Fruit fly (Drosophila melanogaster): ENCODE data around the gene CG42353.

- TF ChIP-seq Hr51 (GFP tag; optimal IDR thresholded peaks at IDR 0.05), result peak in 1 of 2 experiments; percentile 78
- TF ChIP-seq peb (GFP tag; IDR thresholded peaks at IDR 0.05), result no peak
- peak; percentile 44 for TF ChIP-seq Chrac-16 (GFP tag; optimal IDR thresholded peaks at IDR 0.05)
- TF ChIP-seq phol (tag; optimal IDR thresholded peaks at IDR 0.05), result peak; percentile 84
- no peak for TF ChIP-seq gce (GFP tag; IDR thresholded peaks at IDR 0.05)
- peak; percentile 22 for TF ChIP-seq CG8290 (GFP tag; optimal IDR thresholded peaks at IDR 0.05)
- TF ChIP-seq CG8290 (tag; optimal IDR thresholded peaks at IDR 0.05), result no peak
- no peak for TF ChIP-seq CG8478 (optimal IDR thresholded peaks at IDR 0.05)
- TF ChIP-seq Hmx (GFP tag; optimal IDR thresholded peaks at IDR 0.05), result no peak
- TF ChIP-seq Deaf1 (tag; optimal IDR thresholded peaks at IDR 0.05), result peak; percentile 43
Measured at dm6 chrX:16140603-16141002, 35.9 kb upstream of the CG42353 start.
